Fruit fly (Drosophila melanogaster): ENCODE measurements around the gene milt.

milt gene

DNA sequence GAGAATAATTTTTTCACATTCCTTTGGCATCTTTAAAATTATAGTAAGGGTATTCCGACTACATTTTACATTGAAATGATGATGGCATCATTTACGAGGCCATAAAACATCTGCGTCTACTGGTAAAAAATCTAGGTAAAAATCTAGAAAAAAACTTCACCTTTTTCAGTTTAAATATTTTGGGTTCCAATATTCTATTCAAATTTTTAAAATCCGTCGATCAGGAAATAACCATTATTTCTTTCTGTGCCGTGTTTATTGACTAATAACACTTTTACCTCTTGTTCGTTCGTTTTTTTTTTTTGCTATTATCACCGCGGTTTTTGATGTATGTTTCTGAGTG, 1.7 kb downstream of the milt start (continued):
- TF ChIP-seq CG12942 (GFP tag; optimal IDR thresholded peaks at IDR 0.05) (peak; percentile 53), CG9437 (GFP tag; optimal IDR thresholded peaks at IDR 0.05) (peak; percentile 41), CG9932 (GFP tag; IDR thresholded peaks at IDR 0.05) (peak; percentile 24; the same call in 1 of the 2 replicates), CG32772 (GFP tag; IDR thresholded peaks at IDR 0.05) (peak; percentile 62), onecut (GFP tag; IDR thresholded peaks at IDR 0.05) (peak; percentile 52; the same call in 1 of the 2 replicates), Adf1 (GFP tag; IDR thresholded peaks at IDR 0.05) (no peak), gcm2 (GFP tag; optimal IDR thresholded peaks at IDR 0.05) (peak; percentile 62), da (GFP tag; optimal IDR thresholded peaks at IDR 0.05) (no peak), Asciz (GFP tag; optimal IDR thresholded peaks at IDR 0.05) (peak; percentile 46), disco-r (GFP tag; optimal IDR thresholded peaks at IDR 0.05) (peak; percentile 6), lmd (GFP tag; IDR thresholded peaks at IDR 0.05) (peak; percentile 60), NC2β (GFP tag; optimal IDR thresholded peaks at IDR 0.05) (peak; percentile 38), CG12219 (GFP tag; optimal IDR thresholded peaks at IDR 0.05) (peak; percentile 39), CG4282 (GFP tag; optimal IDR thresholded peaks at IDR 0.05) (peak; percentile 35), peb (GFP tag; IDR thresholded peaks at IDR 0.05) (peak; percentile 54; the same call in 1 of the 2 replicates), tio (GFP tag; optimal IDR thresholded peaks at IDR 0.05) (peak; percentile 79), CG13775 (GFP tag; optimal IDR thresholded peaks at IDR 0.05) (peak; percentile 44), Dip2 (GFP tag; IDR thresholded peaks at IDR 0.05) (no peak), seq (GFP tag; IDR thresholded peaks at IDR 0.05) (peak; percentile 49; the same call in 1 of the 2 replicates), fd3F (GFP tag; optimal IDR thresholded peaks at IDR 0.05) (peak; percentile 7), CG2116 (GFP tag; optimal IDR thresholded peaks at IDR 0.05) (peak; percentile 50), CG11247 (GFP tag; IDR thresholded peaks at IDR 0.05) (peak; percentile 62), Blimp-1 (GFP tag; optimal IDR thresholded peaks at IDR 0.05) (peak; percentile 57), ewg (GFP tag; optimal IDR thresholded peaks at IDR 0.05) (peak; percentile 41), trh (GFP tag; optimal IDR thresholded peaks at IDR 0.05) (no peak), stc (GFP tag; IDR thresholded peaks at IDR 0.05) (peak; percentile 43; the same call in 1 of the 2 replicates), corto (GFP tag; optimal IDR thresholded peaks at IDR 0.05) (no peak), CG14441 (GFP tag; IDR thresholded peaks at IDR 0.05) (peak; percentile 59), CG2678 (tag; optimal IDR thresholded peaks at IDR 0.05) (peak; percentile 68), Poxn (GFP tag; IDR thresholded peaks at IDR 0.05) (0 out of 2 replicates have a peak, but pooled peaks have one; percentile 4), cwo (GFP tag; optimal IDR thresholded peaks at IDR 0.05) (peak; percentile 44), slp2 (GFP tag; optimal IDR thresholded peaks at IDR 0.05) (peak; percentile 55), YL-1 (GFP tag; optimal IDR thresholded peaks at IDR 0.05) (no peak), CG13424 (tag; optimal IDR thresholded peaks at IDR 0.05) (peak; percentile 61), nmo (GFP tag; optimal IDR thresholded peaks at IDR 0.05) (peak; percentile 37), phol (tag; optimal IDR thresholded peaks at IDR 0.05) (peak; percentile 45), Awh (GFP tag; IDR thresholded peaks at IDR 0.05) (0 out of 2 replicates have a peak, but pooled peaks have one; percentile 31), maf-S (GFP tag; optimal IDR thresholded peaks at IDR 0.05) (peak; percentile 48), Ada2b (GFP tag; IDR thresholded peaks at IDR 0.05) (peak; percentile 66), MESR4 (GFP tag; optimal IDR thresholded peaks at IDR 0.05) (no peak), hkb (optimal IDR thresholded peaks at IDR 0.05) (no peak), hkb (GFP tag; IDR thresholded peaks at IDR 0.05) (peak; percentile 74), jumu (GFP tag; optimal IDR thresholded peaks at IDR 0.05) (peak; percentile 51), CG10979 (tag; optimal IDR thresholded peaks at IDR 0.05) (peak; percentile 42), CG8924 (tag; optimal IDR thresholded peaks at IDR 0.05) (peak; percentile 44), Side (GFP tag; optimal IDR thresholded peaks at IDR 0.05) (peak; percentile 42), Gug (GFP tag; IDR thresholded peaks at IDR 0.05) (peak; percentile 48; the same call in 3 of the 4 replicates), ap (GFP tag; IDR thresholded peaks at IDR 0.05) (no peak), CG12744 (GFP tag; optimal IDR thresholded peaks at IDR 0.05) (peak; percentile 21), vfl (GFP tag; optimal IDR thresholded peaks at IDR 0.05) (no peak), Aef1 (GFP tag; IDR thresholded peaks at IDR 0.05) (peak; percentile 54), chif (GFP tag; optimal IDR thresholded peaks at IDR 0.05) (peak; percentile 56 to 64)
